Worm (Caenorhabditis elegans) whole organism, young adult: ENCODE results near the gene T14G8.4.

ENCODE experiments used
- ceh-79 ChIP-seq: sonication (generic microtip); optimal IDR thresholded peaks from 2 replicates; lab custom pipeline; 2017; ENCODE audit warnings: mild to moderate bottlenecking, missing genetic modification characterization, missing compliant biosample characterization
- efl-1 ChIP-seq: fragments of 150-350 bp; optimal IDR thresholded peaks from 2 replicates; lab custom pipeline; 2014; ENCODE audit warnings: missing biosample characterization, missing genetic modification reagents, missing genetic modification characterization
- pha-4 ChIP-seq: fragments of 150-350 bp; sonication (generic microtip); optimal IDR thresholded peaks from 2 replicates; lab custom pipeline; 2014; ENCODE audit warnings: missing biosample characterization, missing genetic modification reagents, missing genetic modification characterization
- rpc-1 ChIP-seq, 2 experiments: fragments of 150-350 bp in 1 of 2; sonication (generic microtip) in 1 of 2; optimal IDR thresholded peaks; 2 replicates each; lab custom pipeline; 2014 to 2018; ENCODE audit warnings: missing biosample characterization in 1 of 2, missing genetic modification characterization in 1 of 2, missing genetic modification reagents in 1 of 2, missing genotype in 1 of 2
- unc-130 ChIP-seq: sonication (generic microtip); optimal IDR thresholded peaks from 2 replicates; lab custom pipeline; 2016; ENCODE audit warnings: missing genetic modification reagents, missing genetic modification characterization, missing compliant biosample characterization

DNA sequence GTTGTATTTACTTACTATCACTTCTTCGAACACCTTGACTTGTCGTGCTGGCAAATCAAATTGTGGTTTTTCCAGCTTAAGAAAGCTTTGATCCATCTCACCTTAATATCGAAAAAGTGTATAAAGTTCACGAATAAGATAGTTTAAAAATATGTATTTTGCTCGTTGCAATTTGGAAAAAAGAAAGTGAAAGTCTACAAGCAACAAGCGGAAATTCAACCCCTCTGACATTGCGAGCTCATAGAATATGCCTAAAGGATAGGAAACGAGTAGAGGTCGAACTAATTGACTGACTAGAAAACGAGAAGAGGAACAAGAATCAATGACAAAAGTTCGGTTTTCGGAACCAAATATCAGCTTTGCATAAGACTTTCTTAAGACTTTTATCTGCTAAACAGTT, at the start of gene T14G8.4:
- TF ChIP-seq pha-4 = no peak
- TF ChIP-seq ceh-79 (tag; lab: Kevin White, UChicago) = no peak
- no peak for TF ChIP-seq unc-130 (GFP tag; lab: Kevin White, UChicago)
- no peak for TF ChIP-seq efl-1
- no peak for TF ChIP-seq rpc-1 (optimal IDR thresholded peaks at IDR 0.05; lab: Kevin White, UChicago)
- TF ChIP-seq rpc-1 (tag; optimal IDR thresholded peaks at IDR 0.05; lab: Kevin White, UChicago) = no peak
